Fruit fly (Drosophila melanogaster) whole organism, embryonic: ENCODE measurements around the gene Cpr67Fa1.

Experiments used
- Antp ChIP-seq: fragments of 200-800 bp; sonication (Bioruptor generic); optimal IDR thresholded peaks from 3 replicates; lab custom pipeline; 2016; ENCODE audit warnings: missing biosample characterization, missing genetic modification characterization
- BtbVII ChIP-seq: fragments of 200-800 bp; sonication (Bioruptor generic); optimal IDR thresholded peaks from 3 replicates; lab custom pipeline; 2017; ENCODE audit warnings: missing biosample characterization, mild to moderate bottlenecking, missing genetic modification characterization
- CG10321 ChIP-seq: fragments of 200-800 bp; sonication (Bioruptor generic); IDR thresholded peaks from 2 replicates; pipeline ENCODE4 v1.3.6; 2022; ENCODE audit warnings: missing biosample characterization, missing genetic modification characterization
- CG10543 ChIP-seq: fragments of 200-800 bp; sonication (Bioruptor generic); optimal IDR thresholded peaks from 3 replicates; lab custom pipeline; 2017; ENCODE audit warnings: missing biosample characterization, mild to moderate bottlenecking, missing genetic modification characterization, moderate library complexity
- CG10565 ChIP-seq: fragments of 200-800 bp; sonication (Bioruptor generic); optimal IDR thresholded peaks from 3 replicates; lab custom pipeline; 2016; ENCODE audit warnings: missing biosample characterization, mild to moderate bottlenecking, missing genetic modification characterization
- CG1233 ChIP-seq: fragments of 200-800 bp; sonication (Bioruptor generic); optimal IDR thresholded peaks from 4 replicates; lab custom pipeline; 2018; ENCODE audit warnings: missing biosample characterization, mild to moderate bottlenecking, missing genetic modification characterization
- CG13296 ChIP-seq: fragments of 200-800 bp; sonication (Bioruptor generic); optimal IDR thresholded peaks from 3 replicates; lab custom pipeline; 2018; ENCODE audit warnings: missing biosample characterization, mild to moderate bottlenecking, missing genetic modification characterization
- CG14050 ChIP-seq: fragments of 200-800 bp; sonication (Bioruptor generic); IDR thresholded peaks from 3 replicates; pipeline ENCODE4 v1.3.6; 2022; ENCODE audit warnings: missing biosample characterization, missing genetic modification characterization
- CG15514 ChIP-seq: fragments of 200-800 bp; sonication (Bioruptor generic); optimal IDR thresholded peaks from 3 replicates; lab custom pipeline; 2017; ENCODE audit warnings: missing biosample characterization, missing genetic modification characterization, mild to moderate bottlenecking, moderate library complexity, missing genetic modification reagents
- CG15696 ChIP-seq: fragments of 200-800 bp; sonication (Bioruptor generic); optimal IDR thresholded peaks from 2 replicates; lab custom pipeline; 2019; ENCODE audit warnings: missing biosample characterization, mild to moderate bottlenecking, missing genetic modification characterization, moderate library complexity
- CG1647 ChIP-seq: fragments of 200-800 bp; sonication (Bioruptor generic); optimal IDR thresholded peaks from 3 replicates; lab custom pipeline; 2016; ENCODE audit warnings: missing biosample characterization, missing genetic modification characterization
- CG17361 ChIP-seq: fragments of 200-800 bp; sonication (Bioruptor generic); IDR thresholded peaks from 3 replicates; pipeline ENCODE4 v1.3.6; 2022; ENCODE audit warnings: missing biosample characterization, missing genetic modification characterization
- CG17568 ChIP-seq: fragments of 200-800 bp; sonication (Bioruptor generic); optimal IDR thresholded peaks from 2 replicates; lab custom pipeline; 2018; ENCODE audit warnings: missing biosample characterization, mild to moderate bottlenecking, missing genetic modification characterization, moderate library complexity
- CG2199 ChIP-seq: fragments of 200-800 bp; sonication (Bioruptor generic); IDR thresholded peaks from 3 replicates; pipeline ENCODE4 v1.3.6; 2022; ENCODE audit warnings: missing biosample characterization, missing genetic modification characterization
- CG30431 ChIP-seq: fragments of 200-800 bp; sonication (Bioruptor generic); optimal IDR thresholded peaks from 2 replicates; lab custom pipeline; 2017; ENCODE audit warnings: missing biosample characterization, missing genetic modification characterization
- CG31388 ChIP-seq: fragments of 200-800 bp; sonication (Bioruptor generic); optimal IDR thresholded peaks from 2 replicates; lab custom pipeline; 2016; ENCODE audit warnings: missing biosample characterization, missing genetic modification characterization
- CG4617 ChIP-seq: fragments of 200-800 bp; sonication (Bioruptor generic); optimal IDR thresholded peaks from 3 replicates; lab custom pipeline; 2016; ENCODE audit warnings: missing biosample characterization, missing genetic modification characterization, borderline replicate concordance
- CG6689 ChIP-seq: fragments of 200-800 bp; sonication (Bioruptor generic); IDR thresholded peaks from 2 replicates; pipeline ENCODE4 v1.3.6; 2022; ENCODE audit warnings: missing biosample characterization, missing genetic modification characterization
- CG6813 ChIP-seq: fragments of 200-800 bp; sonication (Bioruptor generic); optimal IDR thresholded peaks from 2 replicates; lab custom pipeline; 2017; ENCODE audit warnings: missing biosample characterization, missing genetic modification characterization, mild to moderate bottlenecking, moderate library complexity, missing genetic modification reagents
- CG7786 ChIP-seq: fragments of 200-800 bp; sonication (Bioruptor generic); optimal IDR thresholded peaks from 2 replicates; lab custom pipeline; 2016; ENCODE audit warnings: missing biosample characterization, missing genetic modification characterization
- CG8281 ChIP-seq: fragments of 200-800 bp; sonication (Bioruptor generic); optimal IDR thresholded peaks from 2 replicates; lab custom pipeline; 2018; ENCODE audit warnings: missing biosample characterization, mild to moderate bottlenecking, missing genetic modification characterization, moderate library complexity
- CG8388 ChIP-seq: fragments of 200-800 bp; sonication (Bioruptor generic); optimal IDR thresholded peaks from 2 replicates; lab custom pipeline; 2019; ENCODE audit warnings: missing biosample characterization, mild to moderate bottlenecking, missing genetic modification characterization, moderate library complexity
- CG9215 ChIP-seq: fragments of 200-800 bp; sonication (Bioruptor generic); IDR thresholded peaks from 2 replicates; pipeline ENCODE4 v1.3.6; 2022; ENCODE audit warnings: missing biosample characterization, missing genetic modification characterization
- CkIIα-i1 ChIP-seq: fragments of 200-800 bp; sonication (Bioruptor generic); IDR thresholded peaks from 2 replicates; pipeline ENCODE4 v1.3.6; 2022; ENCODE audit warnings: missing biosample characterization, missing genetic modification characterization
- D19A ChIP-seq: fragments of 200-800 bp; optimal IDR thresholded peaks from 3 replicates; lab custom pipeline; 2019; ENCODE audit warnings: missing biosample characterization, mild to moderate bottlenecking, missing genetic modification characterization, moderate library complexity
- E2f1 ChIP-seq: fragments of 200-800 bp; sonication (Bioruptor generic); IDR thresholded peaks from 2 replicates; pipeline ENCODE4 v1.3.6; 2022; ENCODE audit warnings: missing biosample characterization, missing genetic modification characterization
- Gsc ChIP-seq: fragments of 200-800 bp; sonication (Bioruptor generic); IDR thresholded peaks from 2 replicates; pipeline ENCODE4 v1.3.6; 2022; ENCODE audit warnings: missing biosample characterization, missing genetic modification characterization
- Gug ChIP-seq: fragments of 200-800 bp; sonication (Bioruptor generic); IDR thresholded peaks from 4 replicates; pipeline ENCODE4 v1.3.6; 2022; ENCODE audit warnings: missing biosample characterization, missing genetic modification characterization
- Jarid2 ChIP-seq: fragments of 200-800 bp; sonication (Bioruptor generic); optimal IDR thresholded peaks from 3 replicates; lab custom pipeline; 2017; ENCODE audit warnings: mild to moderate bottlenecking, missing biosample characterization, missing genetic modification reagents, missing genetic modification characterization
- Mes4 ChIP-seq: fragments of 200-800 bp; sonication (Bioruptor generic); optimal IDR thresholded peaks from 2 replicates; lab custom pipeline; 2016; ENCODE audit warnings: missing biosample characterization, missing genetic modification characterization
- Mrtf ChIP-seq: fragments of 200-800 bp; sonication (Bioruptor generic); IDR thresholded peaks from 3 replicates; pipeline ENCODE4 v1.3.6; 2022; ENCODE audit warnings: missing biosample characterization, missing genetic modification characterization
- NC2β ChIP-seq: fragments of 200-800 bp; sonication (Bioruptor generic); optimal IDR thresholded peaks from 2 replicates; lab custom pipeline; 2016; ENCODE audit warnings: missing biosample characterization, missing genetic modification characterization
- Ptx1 ChIP-seq: fragments of 200-800 bp; sonication (Bioruptor generic); IDR thresholded peaks from 2 replicates; pipeline ENCODE4 v1.3.6; 2022; ENCODE audit warnings: missing biosample characterization, missing genetic modification characterization
- abd-A ChIP-seq: fragments of 200-800 bp; sonication (Bioruptor generic); optimal IDR thresholded peaks from 3 replicates; lab custom pipeline; 2019; ENCODE audit warnings: missing biosample characterization, mild to moderate bottlenecking, missing genetic modification characterization, moderate library complexity
- aop ChIP-seq: fragments of 200-800 bp; sonication (Bioruptor generic); IDR thresholded peaks from 2 replicates; pipeline ENCODE4 v1.3.6; 2022; ENCODE audit warnings: missing biosample characterization, missing genetic modification characterization
- az2 ChIP-seq: fragments of 200-800 bp; sonication (Bioruptor generic); optimal IDR thresholded peaks from 3 replicates; lab custom pipeline; 2016; ENCODE audit warnings: missing biosample characterization, missing genetic modification characterization
- cad ChIP-seq: fragments of >200 bp; optimal IDR thresholded peaks from 2 replicates; lab custom pipeline; 2017; ENCODE audit warnings: missing biosample characterization, missing genetic modification characterization
- croc ChIP-seq: fragments of 200-800 bp; sonication (Bioruptor generic); conservative IDR thresholded peaks from 3 replicates; pipeline ENCODE4 v1.3.6; 2022; ENCODE audit warnings: missing biosample characterization, missing genetic modification characterization
- dpn ChIP-seq, 2 experiments: fragments of 200-800 bp; sonication (Bioruptor generic); optimal IDR thresholded peaks; 3 replicates each; lab custom pipeline; 2016; ENCODE audit warnings: missing biosample characterization in 2 of 2, missing genetic modification characterization in 2 of 2
- fd102C ChIP-seq: fragments of 200-800 bp; sonication (Bioruptor generic); optimal IDR thresholded peaks from 2 replicates; lab custom pipeline; 2018; ENCODE audit warnings: missing biosample characterization, mild to moderate bottlenecking, missing genetic modification characterization, moderate library complexity
- fd3F ChIP-seq: fragments of 200-800 bp; sonication (Bioruptor generic); optimal IDR thresholded peaks from 2 replicates; lab custom pipeline; 2018; ENCODE audit warnings: missing biosample characterization, mild to moderate bottlenecking, missing genetic modification characterization, moderate library complexity
- gsb ChIP-seq: fragments of 200-800 bp; sonication (Bioruptor generic); IDR thresholded peaks from 2 replicates; pipeline ENCODE4 v1.3.6; 2022; ENCODE audit warnings: missing biosample characterization, missing genetic modification characterization
- ind ChIP-seq: fragments of 200-800 bp; sonication (Bioruptor generic); optimal IDR thresholded peaks from 3 replicates; lab custom pipeline; 2016; ENCODE audit warnings: missing biosample characterization, missing genetic modification characterization
- knrl ChIP-seq: fragments of 200-800 bp; sonication (Bioruptor generic); IDR thresholded peaks from 3 replicates; pipeline ENCODE4 v1.3.6; 2022; ENCODE audit warnings: missing biosample characterization, missing genetic modification characterization; ENCODE audit not compliant: partially characterized antibody
- ro ChIP-seq: fragments of 200-800 bp; sonication (Bioruptor generic); IDR thresholded peaks from 2 replicates; pipeline ENCODE4 v1.3.6; 2022; ENCODE audit warnings: missing biosample characterization, missing genetic modification characterization
- run ChIP-seq: fragments of 200-800 bp; sonication (Bioruptor generic); optimal IDR thresholded peaks from 3 replicates; lab custom pipeline; 2018; ENCODE audit warnings: missing biosample characterization, mild to moderate bottlenecking, missing genetic modification characterization
- sens-2 ChIP-seq: fragments of 200-800 bp; sonication (Bioruptor generic); IDR thresholded peaks from 2 replicates; pipeline ENCODE4 v1.3.6; 2022; ENCODE audit warnings: missing biosample characterization, missing genetic modification characterization
- sna ChIP-seq: fragments of 200-800 bp; sonication (Bioruptor generic); IDR thresholded peaks from 2 replicates; pipeline ENCODE4 v1.3.6; 2022; ENCODE audit warnings: missing biosample characterization, missing genetic modification characterization; ENCODE audit not compliant: partially characterized antibody
- sob ChIP-seq: fragments of 200-800 bp; sonication (Bioruptor generic); IDR thresholded peaks from 2 replicates; pipeline ENCODE4 v1.3.6; 2022; ENCODE audit warnings: missing biosample characterization, missing genetic modification characterization
- tx ChIP-seq: fragments of 200-800 bp; sonication (Bioruptor generic); optimal IDR thresholded peaks from 2 replicates; lab custom pipeline; 2016; ENCODE audit warnings: missing biosample characterization, missing genetic modification characterization
- vnd ChIP-seq: fragments of 200-800 bp; sonication (Bioruptor generic); IDR thresholded peaks from 3 replicates; pipeline ENCODE4 v1.3.6; 2022; ENCODE audit warnings: missing biosample characterization, missing genetic modification characterization; ENCODE audit not compliant: partially characterized antibody

Gene Cpr67Fa1

dm6 chr3L:10856534-10857030 lies 33.2 kb upstream of the Cpr67Fa1 start (continued):
- TF ChIP-seq Mes4 (GFP tag; lab: Kevin White, UChicago): peak; percentile 42
- TF ChIP-seq Gsc (GFP tag; lab: Robert Waterston, UW): no peak
- TF ChIP-seq CG2199 (GFP tag; lab: Robert Waterston, UW): peak; percentile 99
- TF ChIP-seq CG10565 (GFP tag; lab: Kevin White, UChicago): no peak
- peak; percentile 65 for TF ChIP-seq NC2β
- no peak for TF ChIP-seq CG1647 (GFP tag; lab: Kevin White, UChicago)
- TF ChIP-seq CkIIα-i1 (GFP tag; lab: Robert Waterston, UW): no peak
- peak; percentile 43 for TF ChIP-seq Jarid2 (GFP tag; lab: Kevin White, UChicago)
- no peak for TF ChIP-seq CG31388 (GFP tag; lab: Kevin White, UChicago)
- TF ChIP-seq vnd (GFP tag; lab: Robert Waterston, UW): peak; percentile 23; the same call in 1 of the 3 replicates
- TF ChIP-seq abd-A (tag; lab: Kevin White, UChicago): peak; percentile 100
- no peak for TF ChIP-seq gsb (GFP tag; lab: Robert Waterston, UW)
- TF ChIP-seq CG14050 (GFP tag; lab: Robert Waterston, UW): no peak
- no peak for TF ChIP-seq CG6689 (GFP tag; lab: Robert Waterston, UW)
- TF ChIP-seq CG15514: peak; percentile 15
- TF ChIP-seq CG10321 (GFP tag; lab: Robert Waterston, UW): peak; percentile 95
- TF ChIP-seq E2f1 (GFP tag; lab: Robert Waterston, UW): no peak; the same call in 1 of the 2 replicates
- TF ChIP-seq croc (GFP tag; lab: Robert Waterston, UW): no peak
- no peak for TF ChIP-seq Antp
- peak; percentile 36 for TF ChIP-seq CG1233 (GFP tag; lab: Kevin White, UChicago)
- TF ChIP-seq CG17568 (GFP tag; lab: Kevin White, UChicago): no peak
- TF ChIP-seq Mrtf (GFP tag; lab: Robert Waterston, UW): no peak
- TF ChIP-seq knrl (GFP tag; lab: Robert Waterston, UW): peak; percentile 57; the same call in 1 of the 3 replicates
- peak; percentile 25 for TF ChIP-seq CG8281 (tag; lab: Kevin White, UChicago)
- no peak for TF ChIP-seq CG13296 (GFP tag; lab: Kevin White, UChicago)
- no peak for TF ChIP-seq CG30431
- peak; percentile 43 for TF ChIP-seq cad (GFP tag; lab: Kevin White, UChicago)
- TF ChIP-seq Gug (GFP tag; lab: Robert Waterston, UW): no peak
- no peak for TF ChIP-seq aop (GFP tag; lab: Robert Waterston, UW)
- TF ChIP-seq fd102C (GFP tag; lab: Kevin White, UChicago): peak; percentile 23
- no peak for TF ChIP-seq ind (GFP tag; lab: Kevin White, UChicago)
- TF ChIP-seq sens-2 (GFP tag; lab: Robert Waterston, UW): no peak
- TF ChIP-seq run (tag; lab: Kevin White, UChicago): peak; percentile 40
- no peak for TF ChIP-seq CG4617 (GFP tag; lab: Kevin White, UChicago)
- TF ChIP-seq CG17361 (GFP tag; lab: Robert Waterston, UW): no peak
- no peak for TF ChIP-seq fd3F (GFP tag; lab: Kevin White, UChicago)
- TF ChIP-seq CG7786 (GFP tag; lab: Kevin White, UChicago): peak; percentile 12
- TF ChIP-seq tx (GFP tag; lab: Kevin White, UChicago): peak; percentile 8
- peak; percentile 71 for TF ChIP-seq D19A (tag; lab: Kevin White, UChicago)
- TF ChIP-seq CG6813 (GFP tag; lab: Kevin White, UChicago): peak; percentile 8
- TF ChIP-seq CG10543 (GFP tag; lab: Kevin White, UChicago): peak; percentile 88
- TF ChIP-seq sna: peak; percentile 45; the same call in 1 of the 2 replicates
- no peak for TF ChIP-seq az2
- TF ChIP-seq CG9215 (GFP tag; lab: Robert Waterston, UW): no peak
- 0 out of 2 replicates have a peak, but pooled peaks have one; percentile 11 for TF ChIP-seq Ptx1 (GFP tag; lab: Robert Waterston, UW)
- TF ChIP-seq CG15696 (tag; lab: Kevin White, UChicago): no peak
- no peak for TF ChIP-seq dpn (GFP tag; optimal IDR thresholded peaks at IDR 0.05; lab: Kevin White, UChicago)
- no peak for TF ChIP-seq ro (GFP tag; lab: Robert Waterston, UW)
- peak; percentile 7 for TF ChIP-seq CG8388
- TF ChIP-seq BtbVII (GFP tag; lab: Kevin White, UChicago): no peak
- peak; percentile 57; the same call in 1 of the 2 replicates for TF ChIP-seq sob (GFP tag; lab: Robert Waterston, UW)
